Worm (Caenorhabditis elegans): Measurements from ENCODE around the gene osta-3.

osta-3 gene

DNA sequence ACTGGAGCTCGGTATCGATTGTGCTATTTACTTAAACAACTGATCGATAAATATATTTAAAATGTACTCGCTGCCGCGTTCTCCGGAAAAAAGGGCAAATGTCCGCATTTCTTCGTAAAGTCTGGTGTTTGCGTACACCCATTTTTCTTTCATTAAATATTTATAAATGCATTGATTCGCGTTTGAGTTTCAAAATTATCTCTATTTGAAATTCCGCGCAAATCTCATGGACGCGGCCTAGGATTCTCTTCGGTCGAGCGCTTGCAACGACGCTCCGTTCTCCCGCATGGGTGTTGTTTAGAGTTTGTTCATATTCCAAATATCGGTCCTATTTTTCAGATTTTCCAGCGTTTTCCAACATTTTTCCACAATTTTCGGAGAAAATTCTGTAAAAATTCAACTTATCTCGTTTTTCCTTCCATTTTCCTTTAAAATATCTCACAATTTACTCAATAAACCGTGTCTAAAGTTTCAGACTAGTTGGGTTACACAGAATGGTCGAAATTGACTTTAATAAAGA is 17.3 kb upstream of the osta-3 start, which contains the start of gene eif-3.B (continued):
- TF ChIP-seq F10B5.3 (tag; optimal IDR thresholded peaks at IDR 0.05), result peak; percentile 72
- peak; percentile 23; the same call in 1 of the 2 replicates for TF ChIP-seq set-16 (GFP tag; IDR thresholded peaks at IDR 0.05)
- TF ChIP-seq R02D3.7 (tag; optimal IDR thresholded peaks at IDR 0.05), result no peak
- TF ChIP-seq ces-1 (GFP tag; optimal IDR thresholded peaks at IDR 0.05), result peak; percentile 43
- TF ChIP-seq Y105C5A.15 (GFP tag; IDR thresholded peaks at IDR 0.05), result no peak
- TF ChIP-seq ceh-28 (tag; optimal IDR thresholded peaks at IDR 0.05), result peak; percentile 7
- peak; percentile 98 for TF ChIP-seq T20F7.1 (GFP tag; optimal IDR thresholded peaks at IDR 0.05)
- peak; percentile 75 for TF ChIP-seq ctbp-1 (GFP tag; IDR thresholded peaks at IDR 0.05)
- TF ChIP-seq dmd-6 (GFP tag; IDR thresholded peaks at IDR 0.05), result peak; percentile 77
- TF ChIP-seq duxl-1 (tag; optimal IDR thresholded peaks at IDR 0.05; ENCODE audit: poor library complexity), result peak; percentile 90
- TF ChIP-seq nhr-10 (tag; optimal IDR thresholded peaks at IDR 0.05), result no peak
- TF ChIP-seq daf-16 (GFP tag; optimal IDR thresholded peaks at IDR 0.05), result peak in 1 of 2 experiments; percentile 72
- peak; percentile 46 for TF ChIP-seq daf-16 (tag; optimal IDR thresholded peaks at IDR 0.05)
- TF ChIP-seq dpl-1 (GFP tag; optimal IDR thresholded peaks at IDR 0.05), result peak; percentile 98
- peak; percentile 14 for TF ChIP-seq nhr-28 (tag; optimal IDR thresholded peaks at IDR 0.05)
- peak; percentile 67 for TF ChIP-seq fkh-10 (GFP tag; optimal IDR thresholded peaks at IDR 0.05)
- no peak for TF ChIP-seq lin-39 (tag; optimal IDR thresholded peaks at IDR 0.05)
- peak; percentile 97 for TF ChIP-seq ZK337.2 (GFP tag; IDR thresholded peaks at IDR 0.05)
- peak; percentile 14 for TF ChIP-seq sdz-12 (GFP tag; optimal IDR thresholded peaks at IDR 0.05)
- peak; percentile 81 for TF ChIP-seq ztf-7 (tag; optimal IDR thresholded peaks at IDR 0.05)
- peak; percentile 83 for TF ChIP-seq nhr-11 (tag; optimal IDR thresholded peaks at IDR 0.05)
- peak; percentile 59 to 95 for TF ChIP-seq lsy-2 (tag; optimal IDR thresholded peaks at IDR 0.05)
- TF ChIP-seq lin-38 (GFP tag; IDR thresholded peaks at IDR 0.05), result peak; percentile 85
- peak; percentile 59; the same call in 1 of the 2 replicates for TF ChIP-seq pha-4 (GFP tag; IDR thresholded peaks at IDR 0.05)
- peak; percentile 69 for TF ChIP-seq pha-4 (tag; optimal IDR thresholded peaks at IDR 0.05)
- TF ChIP-seq hif-1 (tag; optimal IDR thresholded peaks at IDR 0.05), result peak in 1 of 2 experiments; percentile 92

DNA sequence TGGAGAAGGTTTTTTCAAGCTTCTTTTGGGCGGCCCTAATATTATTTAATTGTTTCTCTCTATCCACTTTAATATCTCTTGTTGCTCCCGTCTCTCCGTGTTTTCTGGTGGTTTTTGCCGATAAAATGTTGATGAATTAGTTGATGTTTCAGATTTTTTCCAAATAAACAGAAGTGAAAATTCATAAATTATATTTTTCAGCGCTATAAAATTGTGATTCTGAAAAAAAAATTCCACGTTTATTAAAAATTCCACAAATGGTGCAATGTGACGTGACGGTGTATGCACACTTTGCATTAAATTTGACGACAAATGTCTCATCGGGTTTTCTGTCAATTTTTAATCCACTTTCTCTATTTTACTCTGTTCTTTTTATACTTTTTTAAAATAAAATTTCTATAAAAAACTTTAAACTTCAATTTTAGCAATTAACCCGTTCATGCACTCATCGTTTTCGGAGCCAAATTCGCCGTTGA is 14.2 kb upstream of the osta-3 start, which contains the start of gene tbc-20:
Gene tbc-20 (plus strand): TSS at position 426 of the 476 bp plus-strand sequence.
- TF ChIP-seq nhr-237 (tag; optimal IDR thresholded peaks at IDR 0.05) (no peak), nhr-76 (tag; optimal IDR thresholded peaks at IDR 0.05) (peak; percentile 23), fkh-10 (GFP tag; optimal IDR thresholded peaks at IDR 0.05) (no peak), nhr-102 (tag; optimal IDR thresholded peaks at IDR 0.05) (peak; percentile 9), zip-2 (tag; optimal IDR thresholded peaks at IDR 0.05) (no peak), attf-4 (tag; optimal IDR thresholded peaks at IDR 0.05) (no peak), aha-1 (tag) (peak; percentile 94), ceh-28 (tag; optimal IDR thresholded peaks at IDR 0.05) (no peak), lim-7 (GFP tag; IDR thresholded peaks at IDR 0.05) (no peak), mep-1 (tag; optimal IDR thresholded peaks at IDR 0.05) (peak; percentile 13), T20F7.1 (GFP tag; optimal IDR thresholded peaks at IDR 0.05) (peak; percentile 70), hmg-1.1 (GFP tag; IDR thresholded peaks at IDR 0.05) (no peak), Y75B8A.6 (GFP tag; IDR thresholded peaks at IDR 0.05) (no peak), nhr-11 (tag; optimal IDR thresholded peaks at IDR 0.05) (no peak), ZK546.5 (tag; optimal IDR thresholded peaks at IDR 0.05) (no peak), lin-1 (GFP tag; IDR thresholded peaks at IDR 0.05) (no peak), Y105C5A.15 (GFP tag; IDR thresholded peaks at IDR 0.05) (no peak), lin-13 (GFP tag; optimal IDR thresholded peaks at IDR 0.05) (no peak), Y5F2A.4 (GFP tag; optimal IDR thresholded peaks at IDR 0.05) (no peak), daf-16 (GFP tag; optimal IDR thresholded peaks at IDR 0.05) (no peak), daf-16 (tag; optimal IDR thresholded peaks at IDR 0.05) (no peak), mes-2 (tag; optimal IDR thresholded peaks at IDR 0.05; ENCODE audit: poor library complexity, severe bottlenecking) (peak; percentile 64), F49E8.2 (tag; optimal IDR thresholded peaks at IDR 0.05; ENCODE audit: borderline replicate concordance) (peak; percentile 39), hlh-30 (tag; optimal IDR thresholded peaks at IDR 0.05; ENCODE audit: insufficient read depth) (no peak), set-16 (GFP tag; IDR thresholded peaks at IDR 0.05) (no peak), dpl-1 (GFP tag; optimal IDR thresholded peaks at IDR 0.05) (peak; percentile 61), lin-38 (GFP tag; IDR thresholded peaks at IDR 0.05) (peak; percentile 44; the same call in 1 of the 2 replicates), spr-1 (tag; optimal IDR thresholded peaks at IDR 0.05) (no peak), ces-1 (GFP tag; optimal IDR thresholded peaks at IDR 0.05) (no peak), R02D3.7 (tag; optimal IDR thresholded peaks at IDR 0.05) (no peak), lsy-2 (tag; optimal IDR thresholded peaks at IDR 0.05) (peak in 1 of 2 experiments; percentile 71), hif-1 (tag; optimal IDR thresholded peaks at IDR 0.05) (no peak), nhr-6 (tag; optimal IDR thresholded peaks at IDR 0.05) (no peak), madf-5 (GFP tag; IDR thresholded peaks at IDR 0.05) (no peak), tra-1 (GFP tag; IDR thresholded peaks at IDR 0.05) (no peak), F26F4.8 (GFP tag; conservative IDR thresholded peaks at IDR 0.05) (no peak)
